Fruit fly (Drosophila melanogaster): ENCODE data around the gene SF2.

DNA sequence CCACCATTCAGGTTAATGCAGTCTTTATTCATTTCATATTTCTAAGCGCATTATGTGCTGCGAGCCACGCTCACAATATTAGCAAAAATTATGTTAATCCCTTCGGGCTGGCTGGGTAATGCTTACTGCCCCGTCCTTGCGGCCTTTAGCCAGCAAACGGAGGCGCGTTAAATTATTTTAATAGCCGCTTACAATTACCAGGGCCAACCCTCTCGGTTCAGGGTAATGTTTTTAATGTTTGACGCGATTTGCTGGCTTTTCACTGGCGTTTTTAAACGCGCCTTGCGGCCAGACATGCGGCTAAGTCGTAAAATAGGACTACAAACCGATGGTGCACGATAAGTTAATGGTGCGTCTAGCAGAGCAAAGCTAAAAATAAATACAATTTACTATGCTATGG, 7.0 kb downstream of the SF2 start:
- TF ChIP-seq dpn (GFP tag; optimal IDR thresholded peaks at IDR 0.05) (no peak), exex (tag; optimal IDR thresholded peaks at IDR 0.05) (no peak), caup (GFP tag; optimal IDR thresholded peaks at IDR 0.05; ENCODE audit: severe bottlenecking) (no peak), usp (GFP tag; optimal IDR thresholded peaks at IDR 0.05) (no peak), fd102C (GFP tag; optimal IDR thresholded peaks at IDR 0.05) (no peak), otp (GFP tag; IDR thresholded peaks at IDR 0.05) (no peak), CG3163 (GFP tag; optimal IDR thresholded peaks at IDR 0.05) (no peak), CG11696 (GFP tag; IDR thresholded peaks at IDR 0.05) (no peak), CG8290 (GFP tag; optimal IDR thresholded peaks at IDR 0.05) (no peak), CG8290 (tag; optimal IDR thresholded peaks at IDR 0.05) (no peak), CG9215 (GFP tag; IDR thresholded peaks at IDR 0.05) (no peak), az2 (GFP tag; optimal IDR thresholded peaks at IDR 0.05) (no peak), nerfin-1 (tag; optimal IDR thresholded peaks at IDR 0.05) (no peak)
